Fruit fly (Drosophila melanogaster) whole organism, embryonic: Measurements from ENCODE around the gene CG13829.

Experiments
- ATbp ChIP-seq: fragments of 200-800 bp; sonication (Bioruptor generic); optimal IDR thresholded peaks from 2 replicates; lab custom pipeline; 2017; ENCODE audit warnings: missing biosample characterization, mild to moderate bottlenecking, missing genetic modification characterization, missing genetic modification reagents
- CG12769 ChIP-seq: fragments of 200-800 bp; sonication (Bioruptor generic); optimal IDR thresholded peaks from 2 replicates; lab custom pipeline; 2019; ENCODE audit warnings: missing biosample characterization, mild to moderate bottlenecking, missing genetic modification characterization, moderate library complexity
- CG13894 ChIP-seq: fragments of 200-800 bp; sonication (Bioruptor generic); optimal IDR thresholded peaks from 3 replicates; lab custom pipeline; 2018; ENCODE audit warnings: missing biosample characterization, mild to moderate bottlenecking, missing genetic modification characterization, moderate library complexity
- CG15601 ChIP-seq: fragments of 200-800 bp; sonication (Bioruptor generic); optimal IDR thresholded peaks from 3 replicates; lab custom pipeline; 2019; ENCODE audit warnings: missing biosample characterization, mild to moderate bottlenecking, missing genetic modification characterization, moderate library complexity
- CG1647 ChIP-seq: fragments of 200-800 bp; sonication (Bioruptor generic); optimal IDR thresholded peaks from 3 replicates; lab custom pipeline; 2016; ENCODE audit warnings: missing biosample characterization, missing genetic modification characterization
- CG17361 ChIP-seq: fragments of 200-800 bp; sonication (Bioruptor generic); IDR thresholded peaks from 3 replicates; pipeline ENCODE4 v1.3.6; 2022; ENCODE audit warnings: missing biosample characterization, missing genetic modification characterization
- CG3065 ChIP-seq: fragments of 200-800 bp; sonication (Bioruptor generic); optimal IDR thresholded peaks from 2 replicates; lab custom pipeline; 2016; ENCODE audit warnings: missing biosample characterization, missing genetic modification characterization
- CG3847 ChIP-seq: fragments of 200-800 bp; sonication (Bioruptor generic); IDR thresholded peaks from 2 replicates; pipeline ENCODE4 v1.3.6; 2022; ENCODE audit warnings: missing biosample characterization, missing genetic modification characterization
- CG3995 ChIP-seq: fragments of 200-800 bp; sonication (Bioruptor generic); optimal IDR thresholded peaks from 3 replicates; lab custom pipeline; 2016; ENCODE audit warnings: missing biosample characterization, missing genetic modification characterization
- CG4282 ChIP-seq: fragments of 200-800 bp; sonication (Bioruptor generic); optimal IDR thresholded peaks from 2 replicates; lab custom pipeline; 2016; ENCODE audit warnings: missing biosample characterization, missing genetic modification characterization
- CG4360 ChIP-seq: fragments of 200-800 bp; sonication (Bioruptor generic); IDR thresholded peaks from 2 replicates; pipeline ENCODE4 v1.3.6; 2022; ENCODE audit warnings: missing biosample characterization, missing genetic modification characterization
- CG7357 ChIP-seq: fragments of 200-800 bp; sonication (Bioruptor generic); IDR thresholded peaks from 3 replicates; pipeline ENCODE4 v1.3.6; 2022; ENCODE audit warnings: missing biosample characterization, missing genetic modification characterization
- CG7839 ChIP-seq: fragments of 200-800 bp; sonication (Bioruptor generic); optimal IDR thresholded peaks from 3 replicates; lab custom pipeline; 2018; ENCODE audit warnings: missing biosample characterization, mild to moderate bottlenecking, missing genetic modification characterization, moderate library complexity
- D ChIP-seq, 2 experiments: fragments of 200-800 bp in 1 of 2; fragments of >200 bp in 1 of 2; sonication (Bioruptor generic) in 1 of 2; optimal IDR thresholded peaks; 2 replicates in 1 of 2; 3 replicates in 1 of 2; lab custom pipeline; 2017; ENCODE audit warnings: mild to moderate bottlenecking in 1 of 2, missing biosample characterization in 1 of 2, missing genetic modification characterization in 1 of 2, missing genetic modification reagents in 1 of 2
- Hr3 ChIP-seq: fragments of 200-800 bp; sonication (Bioruptor generic); optimal IDR thresholded peaks from 3 replicates; lab custom pipeline; 2016; ENCODE audit warnings: missing biosample characterization, missing genetic modification characterization
- Hr78 ChIP-seq, 2 experiments: fragments of 200-800 bp in 1 of 2; fragments of >200 bp in 1 of 2; sonication (Bioruptor generic) in 1 of 2; optimal IDR thresholded peaks; 2 replicates each; lab custom pipeline; 2017 to 2019; ENCODE audit warnings: missing biosample characterization in 2 of 2, missing genetic modification characterization in 2 of 2, mild to moderate bottlenecking in 1 of 2, moderate library complexity in 1 of 2
- Kr ChIP-seq: fragments of 200-800 bp; sonication (Bioruptor generic); optimal IDR thresholded peaks from 2 replicates; lab custom pipeline; 2017; ENCODE audit warnings: missing biosample characterization, mild to moderate bottlenecking, missing genetic modification characterization
- Med ChIP-seq: fragments of 200-800 bp; sonication (Bioruptor generic); peaks from one replicate; lab custom pipeline; 2016; ENCODE audit warnings: missing biosample characterization, missing genetic modification characterization, mild to moderate bottlenecking, inconsistent platforms, moderate library complexity
- Ravus ChIP-seq: fragments of 200-800 bp; sonication (Bioruptor generic); IDR thresholded peaks from 2 replicates; pipeline ENCODE4 v1.3.6; 2022; ENCODE audit warnings: missing biosample characterization, missing genetic modification characterization
- cad ChIP-seq: fragments of >200 bp; optimal IDR thresholded peaks from 2 replicates; lab custom pipeline; 2017; ENCODE audit warnings: missing biosample characterization, missing genetic modification characterization
- chinmo ChIP-seq: fragments of 200-800 bp; sonication (Bioruptor generic); IDR thresholded peaks from 4 replicates; pipeline ENCODE4 v1.3.6; 2022; ENCODE audit warnings: missing biosample characterization, missing genetic modification characterization; ENCODE audit not compliant: partially characterized antibody
- crc ChIP-seq: fragments of 200-800 bp; sonication (Bioruptor generic); optimal IDR thresholded peaks from 2 replicates; lab custom pipeline; 2016; ENCODE audit warnings: missing biosample characterization, missing genetic modification characterization
- gce ChIP-seq: fragments of 200-800 bp; sonication (Bioruptor generic); IDR thresholded peaks from 3 replicates; pipeline ENCODE4 v1.3.6; 2022; ENCODE audit warnings: missing biosample characterization, missing genetic modification characterization
- kni ChIP-seq: fragments of 200-800 bp; sonication (Bioruptor generic); optimal IDR thresholded peaks from 3 replicates; lab custom pipeline; 2017; ENCODE audit warnings: mild to moderate bottlenecking, missing biosample characterization, missing genetic modification reagents, missing genetic modification characterization
- lilli ChIP-seq: fragments of 200-800 bp; sonication (Bioruptor generic); optimal IDR thresholded peaks from 3 replicates; lab custom pipeline; 2016; ENCODE audit warnings: missing biosample characterization, missing genetic modification characterization
- lmd ChIP-seq: fragments of 200-800 bp; sonication (Bioruptor generic); IDR thresholded peaks from 2 replicates; pipeline ENCODE4 v1.3.6; 2022; ENCODE audit warnings: missing biosample characterization, missing genetic modification characterization
- oc ChIP-seq: fragments of 200-800 bp; sonication (Bioruptor generic); optimal IDR thresholded peaks from 2 replicates; lab custom pipeline; 2018; ENCODE audit warnings: missing biosample characterization, mild to moderate bottlenecking, missing genetic modification characterization, moderate library complexity
- pan ChIP-seq, 4 experiments: fragments of >200 bp in 3 of 4; fragments of 200-800 bp in 1 of 4; sonication (Bioruptor generic) in 1 of 4; optimal IDR thresholded peaks in 3 of 4; IDR thresholded peaks in 1 of 4; 2 replicates each; pipeline versions ENCODE4 v1.3.6 to Lab custom; 2017 to 2022; ENCODE audit warnings: missing biosample characterization in 2 of 4, missing genetic modification characterization in 2 of 4, mixed read lengths in 1 of 4
- peb ChIP-seq: fragments of 200-800 bp; sonication (Bioruptor generic); IDR thresholded peaks from 2 replicates; pipeline ENCODE4 v1.3.6; 2022; ENCODE audit warnings: missing biosample characterization, missing genetic modification characterization
- pros ChIP-seq: fragments of 200-800 bp; sonication (Bioruptor generic); optimal IDR thresholded peaks from 3 replicates; lab custom pipeline; 2019; ENCODE audit warnings: missing biosample characterization, mild to moderate bottlenecking, missing genetic modification characterization, moderate library complexity
- run ChIP-seq: fragments of 200-800 bp; sonication (Bioruptor generic); optimal IDR thresholded peaks from 3 replicates; lab custom pipeline; 2018; ENCODE audit warnings: missing biosample characterization, mild to moderate bottlenecking, missing genetic modification characterization
- sd ChIP-seq: fragments of 200-800 bp; sonication (Bioruptor generic); optimal IDR thresholded peaks from 3 replicates; lab custom pipeline; 2018; ENCODE audit warnings: missing biosample characterization, mild to moderate bottlenecking, missing genetic modification characterization, moderate library complexity
- slbo ChIP-seq: fragments of 200-800 bp; sonication (Bioruptor generic); IDR thresholded peaks from 2 replicates; pipeline ENCODE4 v1.3.6; 2022; ENCODE audit warnings: missing biosample characterization, missing genetic modification characterization
- sqz ChIP-seq: fragments of 200-800 bp; sonication (Bioruptor generic); optimal IDR thresholded peaks from 3 replicates; lab custom pipeline; 2018; ENCODE audit warnings: missing biosample characterization, mild to moderate bottlenecking, missing genetic modification characterization
- tll ChIP-seq, 2 experiments: fragments of 200-800 bp in 1 of 2; fragments of >200 bp in 1 of 2; sonication (Bioruptor generic) in 1 of 2; optimal IDR thresholded peaks; 2 replicates each; lab custom pipeline; 2017 to 2019; ENCODE audit warnings: missing biosample characterization in 2 of 2, missing genetic modification characterization in 2 of 2, mild to moderate bottlenecking in 1 of 2, moderate library complexity in 1 of 2
- tna ChIP-seq: fragments of 200-800 bp; sonication (Bioruptor generic); IDR thresholded peaks from 2 replicates; pipeline ENCODE4 v1.3.6; 2022; ENCODE audit warnings: missing biosample characterization, missing genetic modification characterization; ENCODE audit not compliant: partially characterized antibody
- twi ChIP-seq: fragments of 200-800 bp; optimal IDR thresholded peaks from 2 replicates; lab custom pipeline; 2019; ENCODE audit warnings: missing biosample characterization, mild to moderate bottlenecking, missing genetic modification characterization, moderate library complexity
- vvl ChIP-seq: fragments of 200-800 bp; sonication (Bioruptor generic); IDR thresholded peaks from 2 replicates; pipeline ENCODE4 v1.3.6; 2022; ENCODE audit warnings: missing biosample characterization, missing genetic modification characterization

The CG13829 gene

dm6 chr3R:23132299-23132698 is 28.8 kb downstream of the CG13829 start:
- TF ChIP-seq CG1647 (GFP tag; lab: Kevin White, UChicago) (no peak), Med (GFP tag; lab: Kevin White, UChicago) (peak; percentile 10)

- TF ChIP-seq chinmo (GFP tag; lab: Robert Waterston, UW), result 0 out of 4 replicates have a peak, but pooled peaks have one; percentile 3
- peak; percentile 53 for TF ChIP-seq CG3065
- peak in 1 of 2 experiments; percentile 14 for TF ChIP-seq pan (optimal IDR thresholded peaks at IDR 0.05; lab: Kevin White, UChicago)
- no peak for TF ChIP-seq pan (GFP tag; optimal IDR thresholded peaks at IDR 0.05 in 1 of 2, IDR thresholded peaks at IDR 0.05 in 1 of 2)
- TF ChIP-seq CG13894 (tag; lab: Kevin White, UChicago), result no peak
- TF ChIP-seq tna (GFP tag; lab: Robert Waterston, UW), result no peak
- no peak for TF ChIP-seq CG7357 (GFP tag; lab: Robert Waterston, UW)
- no peak for TF ChIP-seq CG12769 (tag; lab: Kevin White, UChicago)
- peak; percentile 59 for TF ChIP-seq D (optimal IDR thresholded peaks at IDR 0.05; lab: Kevin White, UChicago)
- TF ChIP-seq D (GFP tag; optimal IDR thresholded peaks at IDR 0.05; lab: Kevin White, UChicago), result no peak
- TF ChIP-seq tll (GFP tag; optimal IDR thresholded peaks at IDR 0.05; lab: Kevin White, UChicago), result peak in 1 of 2 experiments; percentile 67
- peak; percentile 93 for TF ChIP-seq twi (tag; lab: Kevin White, UChicago)
- TF ChIP-seq CG4282 (GFP tag; lab: Kevin White, UChicago), result no peak
- TF ChIP-seq Hr78 (GFP tag; optimal IDR thresholded peaks at IDR 0.05; lab: Kevin White, UChicago), result no peak
- peak; percentile 35 for TF ChIP-seq Med (GFP tag; lab: Kevin White, UChicago)
- 0 out of 3 replicates have a peak, but pooled peaks have one; percentile 18 for TF ChIP-seq gce (GFP tag; lab: Robert Waterston, UW)
- TF ChIP-seq CG17361 (GFP tag; lab: Robert Waterston, UW), result no peak
- no peak for TF ChIP-seq lilli (GFP tag; lab: Kevin White, UChicago)
- peak; percentile 29 for TF ChIP-seq Kr
- no peak for TF ChIP-seq slbo (GFP tag; lab: Robert Waterston, UW)
Observed at dm6 chr3R:23131341-23131884, 29.7 kb downstream of the CG13829 start.

dm6 chr3R:23130884-23131283 is 30.3 kb downstream of the CG13829 start:
- TF ChIP-seq CG3847 (no peak), chinmo (GFP tag; lab: Robert Waterston, UW) (0 out of 4 replicates have a peak, but pooled peaks have one; percentile 20), sqz (GFP tag; lab: Kevin White, UChicago) (peak; percentile 59), CG4360 (GFP tag; lab: Robert Waterston, UW) (peak; percentile 96), oc (tag; lab: Kevin White, UChicago) (peak; percentile 67), Ravus (no peak)

dm6 chr3R:23130181-23130580 is 31.0 kb downstream of the CG13829 start:
- TF ChIP-seq peb (GFP tag; lab: Robert Waterston, UW) (no peak), lmd (no peak), kni (GFP tag; lab: Kevin White, UChicago) (peak; percentile 75), cad (GFP tag; lab: Kevin White, UChicago) (peak; percentile 78), CG3995 (GFP tag; lab: Kevin White, UChicago) (no peak), CG15601 (tag; lab: Kevin White, UChicago) (no peak), vvl (GFP tag; lab: Robert Waterston, UW) (peak; percentile 37; the same call in 1 of the 2 replicates), pros (GFP tag; lab: Kevin White, UChicago) (no peak), crc (GFP tag; lab: Kevin White, UChicago) (no peak), Hr3 (GFP tag; lab: Kevin White, UChicago) (no peak), run (tag; lab: Kevin White, UChicago) (peak; percentile 30), ATbp (no peak), sd (tag; lab: Kevin White, UChicago) (peak; percentile 78), oc (tag; lab: Kevin White, UChicago) (peak; percentile 65), CG7839 (tag; lab: Kevin White, UChicago) (no peak)
